Fruit fly (Drosophila melanogaster) whole organism, prepupa: Measurements from ENCODE around the gene CG15543.

ENCODE experiments used
- CG16779 ChIP-seq: fragments of 200-800 bp; sonication (Bioruptor generic); optimal IDR thresholded peaks from 3 replicates; lab custom pipeline; 2017; ENCODE audit warnings: missing biosample characterization, mild to moderate bottlenecking, missing genetic modification characterization
- CG3032 ChIP-seq: fragments of 200-800 bp; optimal IDR thresholded peaks from 2 replicates; lab custom pipeline; 2019; ENCODE audit warnings: missing biosample characterization, mild to moderate bottlenecking, missing genetic modification characterization, moderate library complexity
- CG32006 ChIP-seq: fragments of 200-800 bp; sonication (Bioruptor generic); optimal IDR thresholded peaks from 3 replicates; lab custom pipeline; 2017; ENCODE audit warnings: missing biosample characterization, mild to moderate bottlenecking, missing genetic modification characterization
- CG34406 ChIP-seq: fragments of 200-800 bp; sonication (Bioruptor generic); optimal IDR thresholded peaks from 3 replicates; lab custom pipeline; 2016; ENCODE audit warnings: missing biosample characterization, missing genetic modification characterization
- CG6163 ChIP-seq: fragments of 200-800 bp; sonication (Bioruptor generic); IDR thresholded peaks from 3 replicates; pipeline ENCODE4 v1.3.6; 2022; ENCODE audit warnings: missing biosample characterization, missing genetic modification characterization
- CG7368 ChIP-seq: fragments of 200-800 bp; sonication (Bioruptor generic); optimal IDR thresholded peaks from 3 replicates; lab custom pipeline; 2016; ENCODE audit warnings: missing biosample characterization, missing genetic modification characterization
- CG8119 ChIP-seq: fragments of 200-800 bp; sonication (Bioruptor generic); IDR thresholded peaks from 3 replicates; pipeline ENCODE4 v1.3.6; 2022; ENCODE audit warnings: missing biosample characterization, missing genetic modification characterization
- Eip78C ChIP-seq: fragments of 200-800 bp; sonication (Bioruptor generic); peaks from one replicate; lab custom pipeline; 2016; ENCODE audit warnings: missing biosample characterization, missing genetic modification characterization
- Gug ChIP-seq: fragments of 200-800 bp; sonication (Bioruptor generic); IDR thresholded peaks from 2 replicates; pipeline ENCODE4 v1.3.6; 2022; ENCODE audit warnings: missing biosample characterization, missing genetic modification characterization
- dsx ChIP-seq: fragments of 200-800 bp; optimal IDR thresholded peaks from 3 replicates; lab custom pipeline; 2019; ENCODE audit warnings: missing biosample characterization, mild to moderate bottlenecking, missing genetic modification characterization, moderate library complexity; ENCODE audit not compliant: poor library complexity, severe bottlenecking
- esn ChIP-seq: fragments of 200-800 bp; sonication (Bioruptor generic); optimal IDR thresholded peaks from 2 replicates; lab custom pipeline; 2016; ENCODE audit warnings: missing biosample characterization, mild to moderate bottlenecking, missing genetic modification characterization, moderate library complexity

DNA sequence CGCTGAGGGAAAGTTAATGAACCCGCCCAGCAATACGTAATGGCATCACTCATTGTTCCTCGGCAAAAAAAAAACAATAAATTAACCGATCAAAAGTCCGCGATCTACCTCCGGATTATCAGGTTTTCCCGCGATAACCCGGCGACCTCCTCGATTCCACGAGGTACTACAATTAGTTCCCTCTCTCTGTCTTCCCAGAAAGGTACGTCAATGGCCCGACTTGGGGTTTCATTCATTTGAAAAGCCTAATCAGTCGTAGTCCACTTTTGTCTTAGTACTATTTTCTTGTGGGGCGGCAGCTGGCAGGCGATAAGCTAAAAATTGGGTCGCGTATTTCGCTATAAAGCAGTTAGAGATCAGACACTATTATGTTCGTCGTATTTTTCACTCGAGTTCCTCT, 36.6 kb downstream of the CG15543 start:
- TF ChIP-seq Gug (GFP tag; lab: Robert Waterston, UW) (no peak), CG3032 (no peak), CG16779 (tag; lab: Kevin White, UChicago) (no peak), CG6163 (GFP tag; lab: Robert Waterston, UW) (no peak), CG7368 (GFP tag; lab: Kevin White, UChicago) (no peak), CG34406 (GFP tag; lab: Kevin White, UChicago) (no peak), CG8119 (GFP tag; lab: Robert Waterston, UW) (no peak), esn (GFP tag; lab: Kevin White, UChicago) (no peak), dsx (GFP tag; lab: Kevin White, UChicago) (no peak), CG32006 (GFP tag; lab: Kevin White, UChicago) (no peak), Eip78C (no peak)
